Worm (Caenorhabditis elegans): ENCODE results near the gene F21A3.4.

DNA sequence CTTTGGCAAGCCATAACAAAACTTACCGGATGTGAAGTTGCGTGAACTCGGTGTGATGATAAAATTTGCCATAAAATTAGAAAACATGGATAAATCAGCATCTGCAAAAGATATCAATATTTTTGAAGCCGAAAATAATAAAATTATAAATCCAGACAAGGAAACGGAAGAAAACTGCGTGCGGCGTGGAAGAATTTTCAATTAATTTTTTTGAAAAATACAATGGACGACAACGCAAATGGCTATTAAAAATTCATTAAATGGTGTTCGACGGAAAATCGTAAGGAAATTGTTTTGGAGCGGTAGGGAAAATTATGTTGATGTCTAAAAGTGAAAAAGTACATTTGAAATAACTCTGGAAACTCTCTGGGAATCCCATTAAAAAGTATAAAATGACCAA, 22.6 kb downstream of the F21A3.4 start, which contains the start of gene acr-18:
- TF ChIP-seq B0019.2 (GFP tag; conservative IDR thresholded peaks at IDR 0.05) (no peak), him-1 (tag; optimal IDR thresholded peaks at IDR 0.05) (no peak), ceh-100 (GFP tag; IDR thresholded peaks at IDR 0.05) (no peak), ekl-4 (GFP tag; IDR thresholded peaks at IDR 0.05) (no peak), F22D6.2 (tag; optimal IDR thresholded peaks at IDR 0.05) (no peak), hsf-1 (GFP tag; IDR thresholded peaks at IDR 0.05) (no peak), B0336.3 (GFP tag; IDR thresholded peaks at IDR 0.05) (no peak), rpc-1 (optimal IDR thresholded peaks at IDR 0.05) (no peak), rpc-1 (tag; optimal IDR thresholded peaks at IDR 0.05) (no peak), unc-62 (GFP tag; optimal IDR thresholded peaks at IDR 0.05) (no peak)
